Fruit fly (Drosophila melanogaster) whole organism, embryonic: ENCODE measurements around the gene CG43448.
A peak's percentile ranks its signal among the peaks of the same experiment; 100 is the strongest.

Experiments
- Adf1 ChIP-seq: fragments of 200-800 bp; sonication (Bioruptor generic); IDR thresholded peaks from 2 replicates; pipeline ENCODE4 v1.3.6; 2022; ENCODE audit warnings: missing biosample characterization, missing genetic modification characterization
- CG10274 ChIP-seq: fragments of 200-800 bp; sonication (Bioruptor generic); optimal IDR thresholded peaks from 3 replicates; lab custom pipeline; 2017; ENCODE audit warnings: missing biosample characterization, mild to moderate bottlenecking, missing genetic modification characterization
- CG10654 ChIP-seq: fragments of 200-800 bp; sonication (Bioruptor generic); optimal IDR thresholded peaks from 2 replicates; lab custom pipeline; 2016; ENCODE audit warnings: missing biosample characterization, missing genetic modification characterization
- CG12219 ChIP-seq: fragments of 200-800 bp; sonication (Bioruptor generic); optimal IDR thresholded peaks from 3 replicates; lab custom pipeline; 2018; ENCODE audit warnings: missing biosample characterization, mild to moderate bottlenecking, missing genetic modification characterization
- CG1603 ChIP-seq: fragments of 200-800 bp; sonication (Bioruptor generic); optimal IDR thresholded peaks from 2 replicates; lab custom pipeline; 2019; ENCODE audit warnings: missing biosample characterization, mild to moderate bottlenecking, missing genetic modification characterization, moderate library complexity
- CG1832 ChIP-seq: fragments of 200-800 bp; sonication (Bioruptor generic); optimal IDR thresholded peaks from 2 replicates; lab custom pipeline; 2017; ENCODE audit warnings: missing biosample characterization, mild to moderate bottlenecking, missing genetic modification characterization, inconsistent platforms
- CG31365 ChIP-seq: fragments of 200-800 bp; sonication (Bioruptor generic); optimal IDR thresholded peaks from 2 replicates; lab custom pipeline; 2018; ENCODE audit warnings: missing biosample characterization, mild to moderate bottlenecking, missing genetic modification characterization
- CG3726 ChIP-seq: fragments of 200-800 bp; sonication (Bioruptor generic); IDR thresholded peaks from 3 replicates; pipeline ENCODE4, ENCODE4 v1.3.6; 2022; ENCODE audit warnings: missing biosample characterization, missing genetic modification characterization
- CG4404 ChIP-seq: fragments of 200-800 bp; sonication (Bioruptor generic); IDR thresholded peaks from 2 replicates; pipeline ENCODE4 v1.3.6; 2022; ENCODE audit warnings: missing biosample characterization, missing genetic modification characterization
- CG5180 ChIP-seq: fragments of 200-800 bp; sonication (Bioruptor generic); optimal IDR thresholded peaks from 3 replicates; lab custom pipeline; 2017; ENCODE audit warnings: missing biosample characterization, missing genetic modification characterization, mild to moderate bottlenecking, moderate library complexity, missing genetic modification reagents
- CG6654 ChIP-seq: fragments of 200-800 bp; sonication (Bioruptor generic); optimal IDR thresholded peaks from 2 replicates; lab custom pipeline; 2017; ENCODE audit warnings: missing biosample characterization, mild to moderate bottlenecking, missing genetic modification characterization
- CG7271 ChIP-seq: fragments of 200-800 bp; sonication (Bioruptor generic); optimal IDR thresholded peaks from 2 replicates; lab custom pipeline; 2018; ENCODE audit warnings: missing biosample characterization, mild to moderate bottlenecking, missing genetic modification characterization, moderate library complexity
- CG8281 ChIP-seq: fragments of 200-800 bp; sonication (Bioruptor generic); optimal IDR thresholded peaks from 2 replicates; lab custom pipeline; 2018; ENCODE audit warnings: missing biosample characterization, mild to moderate bottlenecking, missing genetic modification characterization, moderate library complexity
- CG8359 ChIP-seq: fragments of 200-800 bp; sonication (Bioruptor generic); optimal IDR thresholded peaks from 2 replicates; lab custom pipeline; 2017; ENCODE audit warnings: missing biosample characterization, mild to moderate bottlenecking, missing genetic modification characterization, borderline replicate concordance
- CG9727 ChIP-seq: fragments of 200-800 bp; sonication (Bioruptor generic); optimal IDR thresholded peaks from 3 replicates; lab custom pipeline; 2017; ENCODE audit warnings: missing biosample characterization, mild to moderate bottlenecking, missing genetic modification characterization
- CG9932 ChIP-seq: fragments of 200-800 bp; sonication (Bioruptor generic); IDR thresholded peaks from 2 replicates; pipeline ENCODE4 v1.3.6; 2022; ENCODE audit warnings: missing biosample characterization, missing genetic modification characterization
- Camta ChIP-seq: fragments of 200-800 bp; sonication (Bioruptor generic); optimal IDR thresholded peaks from 2 replicates; lab custom pipeline; 2016; ENCODE audit warnings: missing biosample characterization, missing genetic modification characterization
- Dfd ChIP-seq, 2 experiments: fragments of >200 bp; optimal IDR thresholded peaks; 2 replicates each; lab custom pipeline; 2017; ENCODE audit warnings: missing biosample characterization in 2 of 2, missing genetic modification characterization in 2 of 2
- Drgx ChIP-seq: fragments of 200-800 bp; sonication (Bioruptor generic); IDR thresholded peaks from 2 replicates; pipeline ENCODE4 v1.3.6; 2022; ENCODE audit warnings: missing biosample characterization, missing genetic modification characterization
- Elba2 ChIP-seq: fragments of 200-800 bp; sonication (Bioruptor generic); optimal IDR thresholded peaks from 3 replicates; lab custom pipeline; 2016; ENCODE audit warnings: missing biosample characterization, missing genetic modification characterization
- HLH4C ChIP-seq: fragments of 200-800 bp; sonication (Bioruptor generic); IDR thresholded peaks from 3 replicates; pipeline ENCODE4 v1.3.6; 2022; ENCODE audit warnings: missing biosample characterization, missing genetic modification characterization; ENCODE audit not compliant: partially characterized antibody
- Hmr ChIP-seq: fragments of 200-800 bp; sonication (Bioruptor generic); optimal IDR thresholded peaks from 3 replicates; lab custom pipeline; 2017; ENCODE audit warnings: mild to moderate bottlenecking, missing biosample characterization, missing genetic modification reagents, missing genetic modification characterization
- Hr51 ChIP-seq, 2 experiments: fragments of 200-800 bp; sonication (Bioruptor generic); optimal IDR thresholded peaks; 2 replicates in 1 of 2; 3 replicates in 1 of 2; lab custom pipeline; 2016 to 2018; ENCODE audit warnings: missing biosample characterization in 2 of 2, missing genetic modification characterization in 2 of 2, mild to moderate bottlenecking in 1 of 2, moderate library complexity in 1 of 2
- Ssrp ChIP-seq: fragments of 200-800 bp; sonication (Bioruptor generic); optimal IDR thresholded peaks from 2 replicates; lab custom pipeline; 2018; ENCODE audit warnings: missing biosample characterization, mild to moderate bottlenecking, missing genetic modification characterization, moderate library complexity
- br ChIP-seq: fragments of >200 bp; optimal IDR thresholded peaks from 2 replicates; lab custom pipeline; 2017
- corto ChIP-seq: fragments of 200-800 bp; sonication (Bioruptor generic); optimal IDR thresholded peaks from 2 replicates; lab custom pipeline; 2016; ENCODE audit warnings: missing biosample characterization, mild to moderate bottlenecking, missing genetic modification characterization, moderate library complexity
- crol ChIP-seq: fragments of 200-800 bp; sonication (Bioruptor generic); IDR thresholded peaks from 2 replicates; pipeline ENCODE4 v1.3.6; 2022; ENCODE audit warnings: missing biosample characterization, missing genetic modification characterization
- dati ChIP-seq: fragments of 200-800 bp; sonication (Bioruptor generic); IDR thresholded peaks from 2 replicates; pipeline ENCODE4 v1.3.6; 2022; ENCODE audit warnings: missing biosample characterization, missing genetic modification characterization
- dm ChIP-seq: fragments of 200-800 bp; sonication (Bioruptor generic); optimal IDR thresholded peaks from 3 replicates; lab custom pipeline; 2016; ENCODE audit warnings: missing biosample characterization, missing genetic modification characterization
- dmrt11E ChIP-seq: fragments of 200-800 bp; sonication (Bioruptor generic); optimal IDR thresholded peaks from 3 replicates; lab custom pipeline; 2018; ENCODE audit warnings: missing biosample characterization, mild to moderate bottlenecking, missing genetic modification characterization, moderate library complexity
- fru ChIP-seq: fragments of >200 bp; optimal IDR thresholded peaks from 2 replicates; lab custom pipeline; 2017
- lbe ChIP-seq: fragments of 200-800 bp; sonication (Bioruptor generic); optimal IDR thresholded peaks from 2 replicates; lab custom pipeline; 2016; ENCODE audit warnings: missing biosample characterization, mild to moderate bottlenecking, missing genetic modification characterization
- nom ChIP-seq: fragments of 200-800 bp; sonication (Bioruptor generic); optimal IDR thresholded peaks from 2 replicates; lab custom pipeline; 2017; ENCODE audit warnings: missing biosample characterization, missing genetic modification characterization, mild to moderate bottlenecking, moderate library complexity, missing genetic modification reagents
- oc ChIP-seq: fragments of 200-800 bp; sonication (Bioruptor generic); optimal IDR thresholded peaks from 2 replicates; lab custom pipeline; 2018; ENCODE audit warnings: missing biosample characterization, mild to moderate bottlenecking, missing genetic modification characterization, moderate library complexity
- otp ChIP-seq: fragments of 200-800 bp; sonication (Bioruptor generic); IDR thresholded peaks from 3 replicates; pipeline ENCODE4, ENCODE4 v1.3.6; 2022; ENCODE audit warnings: missing biosample characterization, missing genetic modification characterization
- pan ChIP-seq, 4 experiments: fragments of >200 bp in 3 of 4; fragments of 200-800 bp in 1 of 4; sonication (Bioruptor generic) in 1 of 4; optimal IDR thresholded peaks in 3 of 4; IDR thresholded peaks in 1 of 4; 2 replicates each; pipeline versions ENCODE4 v1.3.6 to Lab custom; 2017 to 2022; ENCODE audit warnings: missing biosample characterization in 2 of 4, missing genetic modification characterization in 2 of 4, mixed read lengths in 1 of 4
- pfk ChIP-seq: fragments of 200-800 bp; sonication (Bioruptor generic); optimal IDR thresholded peaks from 2 replicates; lab custom pipeline; 2018; ENCODE audit warnings: missing biosample characterization, mild to moderate bottlenecking, missing genetic modification characterization, moderate library complexity
- prd ChIP-seq, 3 experiments: fragments of >200 bp in 2 of 3; fragments of 200-800 bp in 1 of 3; sonication (Bioruptor generic) in 1 of 3; optimal IDR thresholded peaks in 2 of 3; IDR thresholded peaks in 1 of 3; 2 replicates in 2 of 3; 3 replicates in 1 of 3; pipeline versions ENCODE4 v1.3.6 to Lab custom; 2017 to 2022; ENCODE audit warnings: missing biosample characterization in 1 of 3, missing genetic modification characterization in 1 of 3
- ranshi ChIP-seq: fragments of 200-800 bp; sonication (Bioruptor generic); IDR thresholded peaks from 2 replicates; pipeline ENCODE4 v1.3.6; 2022; ENCODE audit warnings: missing biosample characterization, missing genetic modification characterization
- rib ChIP-seq: fragments of 200-800 bp; sonication (Bioruptor generic); IDR thresholded peaks from 2 replicates; pipeline ENCODE4 v1.3.6; 2022; ENCODE audit warnings: missing biosample characterization, missing genetic modification characterization
- salm ChIP-seq: fragments of 200-800 bp; sonication (Bioruptor generic); optimal IDR thresholded peaks from 2 replicates; lab custom pipeline; 2018; ENCODE audit warnings: missing biosample characterization, mild to moderate bottlenecking, missing genetic modification characterization
- schlank ChIP-seq: fragments of 200-800 bp; sonication (Bioruptor generic); optimal IDR thresholded peaks from 2 replicates; lab custom pipeline; 2018; ENCODE audit warnings: missing biosample characterization, mild to moderate bottlenecking, missing genetic modification characterization
- sens-2 ChIP-seq: fragments of 200-800 bp; sonication (Bioruptor generic); IDR thresholded peaks from 2 replicates; pipeline ENCODE4 v1.3.6; 2022; ENCODE audit warnings: missing biosample characterization, missing genetic modification characterization
- sisA ChIP-seq: fragments of 200-800 bp; sonication (Bioruptor generic); IDR thresholded peaks from 2 replicates; pipeline ENCODE4 v1.3.6; 2022; ENCODE audit warnings: missing biosample characterization, missing genetic modification characterization
- sr ChIP-seq: fragments of 200-800 bp; sonication (Bioruptor generic); IDR thresholded peaks from 3 replicates; pipeline ENCODE4 v1.3.6; 2022; ENCODE audit warnings: missing biosample characterization, missing genetic modification characterization
- stc ChIP-seq: fragments of 200-800 bp; sonication (Bioruptor generic); IDR thresholded peaks from 2 replicates; pipeline ENCODE4 v1.3.6; 2022; ENCODE audit warnings: missing biosample characterization, missing genetic modification characterization
- wek ChIP-seq: fragments of 200-800 bp; sonication (Bioruptor generic); optimal IDR thresholded peaks from 3 replicates; lab custom pipeline; 2018; ENCODE audit warnings: missing biosample characterization, mild to moderate bottlenecking, missing genetic modification characterization, moderate library complexity

Gene CG43448

dm6 chr3R:30284989-30285670 lies 47.6 kb upstream of the CG43448 start (continued):
- TF ChIP-seq sr (no peak), fru (lab: Kevin White, UChicago) (no peak), otp (GFP tag; lab: Robert Waterston, UW) (0 out of 3 replicates have a peak, but pooled peaks have one; percentile 20), Elba2 (GFP tag; lab: Kevin White, UChicago) (peak; percentile 45), dmrt11E (tag; lab: Kevin White, UChicago) (peak; percentile 21), Hmr (GFP tag; lab: Kevin White, UChicago) (no peak), CG9727 (GFP tag; lab: Kevin White, UChicago) (peak; percentile 20), CG4404 (GFP tag; lab: Robert Waterston, UW) (peak; percentile 44; the same call in 1 of the 2 replicates), CG7271 (tag; lab: Kevin White, UChicago) (no peak), Drgx (peak; percentile 78), CG1603 (peak; percentile 20), nom (GFP tag; lab: Kevin White, UChicago) (peak; percentile 99), CG1832 (GFP tag; lab: Kevin White, UChicago) (no peak), prd (optimal IDR thresholded peaks at IDR 0.05; lab: Kevin White, UChicago) (no peak), prd (GFP tag; IDR thresholded peaks at IDR 0.05; lab: Robert Waterston, UW) (peak; percentile 67; the same call in 2 of the 3 replicates), pfk (no peak), crol (0 out of 2 replicates have a peak, but pooled peaks have one; percentile 28), CG8359 (GFP tag; lab: Kevin White, UChicago) (no peak)

dm6 chr3R:30284573-30284972 lies 47.0 kb upstream of the CG43448 start:
- TF ChIP-seq rib (GFP tag; lab: Robert Waterston, UW) (no peak), HLH4C (GFP tag; lab: Robert Waterston, UW) (no peak), Dfd (GFP tag; optimal IDR thresholded peaks at IDR 0.05; lab: Kevin White, UChicago) (peak in 1 of 2 experiments; percentile 15), CG12219 (GFP tag; lab: Kevin White, UChicago) (no peak), Hr51 (GFP tag; optimal IDR thresholded peaks at IDR 0.05; lab: Kevin White, UChicago) (no peak), sisA (GFP tag; lab: Robert Waterston, UW) (no peak), Camta (GFP tag; lab: Kevin White, UChicago) (no peak), CG10274 (GFP tag; lab: Kevin White, UChicago) (no peak), Drgx (peak; percentile 34; the same call in 1 of the 2 replicates), CG5180 (GFP tag; lab: Kevin White, UChicago) (no peak), CG31365 (tag; lab: Kevin White, UChicago) (peak; percentile 77), CG6654 (GFP tag; lab: Kevin White, UChicago) (no peak), lbe (GFP tag; lab: Kevin White, UChicago) (peak; percentile 27), dati (GFP tag; lab: Robert Waterston, UW) (no peak), Ssrp (tag; lab: Kevin White, UChicago) (no peak), ranshi (GFP tag; lab: Robert Waterston, UW) (no peak), CG8281 (tag; lab: Kevin White, UChicago) (no peak), pan (optimal IDR thresholded peaks at IDR 0.05; lab: Kevin White, UChicago) (no peak), pan (GFP tag; optimal IDR thresholded peaks at IDR 0.05 in 1 of 2, IDR thresholded peaks at IDR 0.05 in 1 of 2) (no peak), CG3726 (GFP tag; lab: Robert Waterston, UW) (no peak), wek (no peak), oc (tag; lab: Kevin White, UChicago) (no peak), CG10654 (no peak), Elba2 (GFP tag; lab: Kevin White, UChicago) (no peak), dm (GFP tag; lab: Kevin White, UChicago) (no peak), schlank (tag; lab: Kevin White, UChicago) (no peak), br (no peak), sens-2 (no peak), corto (GFP tag; lab: Kevin White, UChicago) (peak; percentile 43), Adf1 (no peak), CG9932 (GFP tag; lab: Robert Waterston, UW) (0 out of 2 replicates have a peak, but pooled peaks have one; percentile 1), stc (GFP tag; lab: Robert Waterston, UW) (no peak), salm (tag; lab: Kevin White, UChicago) (no peak)
